Fruit fly (Drosophila melanogaster) whole organism, embryonic: ENCODE results near the gene CG8993.

Source experiments
- Antp ChIP-seq: fragments of 200-800 bp; sonication (Bioruptor generic); optimal IDR thresholded peaks from 3 replicates; lab custom pipeline; 2016; ENCODE audit warnings: missing biosample characterization, missing genetic modification characterization
- Atf-2 ChIP-seq: fragments of 200-800 bp; sonication (Bioruptor generic); optimal IDR thresholded peaks from 2 replicates; lab custom pipeline; 2016; ENCODE audit warnings: missing biosample characterization, missing genetic modification characterization
- CG10147 ChIP-seq: fragments of 200-800 bp; sonication (Bioruptor generic); optimal IDR thresholded peaks from 2 replicates; lab custom pipeline; 2019; ENCODE audit warnings: missing biosample characterization, mild to moderate bottlenecking, missing genetic modification characterization, moderate library complexity
- CG10565 ChIP-seq: fragments of 200-800 bp; sonication (Bioruptor generic); optimal IDR thresholded peaks from 3 replicates; lab custom pipeline; 2016; ENCODE audit warnings: missing biosample characterization, mild to moderate bottlenecking, missing genetic modification characterization
- CG10959 ChIP-seq: fragments of 200-800 bp; sonication (Bioruptor generic); IDR thresholded peaks from 2 replicates; pipeline ENCODE4 v1.3.6; 2022; ENCODE audit warnings: missing biosample characterization, missing genetic modification characterization
- CG12659 ChIP-seq: fragments of 200-800 bp; sonication (Bioruptor generic); optimal IDR thresholded peaks from 3 replicates; lab custom pipeline; 2017; ENCODE audit warnings: mild to moderate bottlenecking, missing biosample characterization, missing genetic modification reagents, missing genetic modification characterization
- CG12942 ChIP-seq: fragments of 200-800 bp; sonication (Bioruptor generic); optimal IDR thresholded peaks from 3 replicates; lab custom pipeline; 2016; ENCODE audit warnings: missing biosample characterization, missing genetic modification characterization
- CG13894 ChIP-seq: fragments of 200-800 bp; sonication (Bioruptor generic); optimal IDR thresholded peaks from 3 replicates; lab custom pipeline; 2018; ENCODE audit warnings: missing biosample characterization, mild to moderate bottlenecking, missing genetic modification characterization, moderate library complexity
- CG14860 ChIP-seq: fragments of 200-800 bp; sonication (Bioruptor generic); IDR thresholded peaks from 3 replicates; pipeline ENCODE4 v1.3.6; 2022; ENCODE audit warnings: missing biosample characterization, missing genetic modification characterization; ENCODE audit not compliant: partially characterized antibody
- CG1792 ChIP-seq: fragments of 200-800 bp; sonication (Bioruptor generic); optimal IDR thresholded peaks from 2 replicates; lab custom pipeline; 2016; ENCODE audit warnings: missing biosample characterization, missing genetic modification characterization
- CG18011 ChIP-seq: fragments of 200-800 bp; sonication (Bioruptor generic); optimal IDR thresholded peaks from 2 replicates; lab custom pipeline; 2017; ENCODE audit warnings: missing biosample characterization, missing genetic modification characterization, mild to moderate bottlenecking, moderate library complexity, missing genotype
- CG2202 ChIP-seq: fragments of 200-800 bp; sonication (Bioruptor generic); optimal IDR thresholded peaks from 2 replicates; lab custom pipeline; 2018; ENCODE audit warnings: missing biosample characterization, mild to moderate bottlenecking, missing genetic modification characterization
- CG30020 ChIP-seq: fragments of 200-800 bp; optimal IDR thresholded peaks from 2 replicates; lab custom pipeline; 2019; ENCODE audit warnings: missing biosample characterization, mild to moderate bottlenecking, missing genetic modification characterization, moderate library complexity
- CG31365 ChIP-seq: fragments of 200-800 bp; sonication (Bioruptor generic); optimal IDR thresholded peaks from 2 replicates; lab custom pipeline; 2018; ENCODE audit warnings: missing biosample characterization, mild to moderate bottlenecking, missing genetic modification characterization
- CG4730 ChIP-seq: fragments of 200-800 bp; sonication (Bioruptor generic); IDR thresholded peaks from 2 replicates; pipeline ENCODE4 v1.3.6; 2022; ENCODE audit warnings: missing biosample characterization, missing genetic modification characterization
- CG5953 ChIP-seq: fragments of 200-800 bp; sonication (Bioruptor generic); IDR thresholded peaks from 2 replicates; pipeline ENCODE4 v1.3.6; 2022; ENCODE audit warnings: missing biosample characterization, missing genetic modification characterization
- CG6654 ChIP-seq: fragments of 200-800 bp; sonication (Bioruptor generic); optimal IDR thresholded peaks from 2 replicates; lab custom pipeline; 2017; ENCODE audit warnings: missing biosample characterization, mild to moderate bottlenecking, missing genetic modification characterization
- CG6689 ChIP-seq: fragments of 200-800 bp; sonication (Bioruptor generic); IDR thresholded peaks from 2 replicates; pipeline ENCODE4 v1.3.6; 2022; ENCODE audit warnings: missing biosample characterization, missing genetic modification characterization
- CG6791 ChIP-seq: fragments of 200-800 bp; sonication (Bioruptor generic); IDR thresholded peaks from 3 replicates; pipeline ENCODE4 v1.3.6; 2022; ENCODE audit warnings: missing biosample characterization, missing genetic modification characterization; ENCODE audit not compliant: partially characterized antibody
- CG7987 ChIP-seq: fragments of 200-800 bp; sonication (Bioruptor generic); optimal IDR thresholded peaks from 2 replicates; lab custom pipeline; 2018; ENCODE audit warnings: missing biosample characterization, mild to moderate bottlenecking, missing genetic modification characterization, moderate library complexity
- CG8290 ChIP-seq, 3 experiments: fragments of 200-800 bp; sonication (Bioruptor generic); optimal IDR thresholded peaks; 2 replicates each; lab custom pipeline; 2016 to 2019; ENCODE audit warnings: missing biosample characterization in 3 of 3, missing genetic modification characterization in 3 of 3, mild to moderate bottlenecking in 2 of 3, moderate library complexity in 1 of 3
- CG8924 ChIP-seq: fragments of 200-800 bp; optimal IDR thresholded peaks from 3 replicates; lab custom pipeline; 2019; ENCODE audit warnings: missing biosample characterization, mild to moderate bottlenecking, missing genetic modification characterization, moderate library complexity
- CG9609 ChIP-seq: fragments of 200-800 bp; sonication (Bioruptor generic); optimal IDR thresholded peaks from 3 replicates; lab custom pipeline; 2016; ENCODE audit warnings: missing biosample characterization, missing genetic modification characterization
- Dip2 ChIP-seq: fragments of 200-800 bp; sonication (Bioruptor generic); IDR thresholded peaks from 2 replicates; pipeline ENCODE4 v1.3.6; 2022; ENCODE audit warnings: missing biosample characterization, missing genetic modification characterization
- H2.0 ChIP-seq: fragments of 200-800 bp; sonication (Bioruptor generic); IDR thresholded peaks from 2 replicates; pipeline ENCODE4 v1.3.6; 2022; ENCODE audit warnings: missing biosample characterization, missing genetic modification characterization
- HLH4C ChIP-seq: fragments of 200-800 bp; sonication (Bioruptor generic); IDR thresholded peaks from 3 replicates; pipeline ENCODE4 v1.3.6; 2022; ENCODE audit warnings: missing biosample characterization, missing genetic modification characterization; ENCODE audit not compliant: partially characterized antibody
- Hmr ChIP-seq: fragments of 200-800 bp; sonication (Bioruptor generic); optimal IDR thresholded peaks from 3 replicates; lab custom pipeline; 2017; ENCODE audit warnings: mild to moderate bottlenecking, missing biosample characterization, missing genetic modification reagents, missing genetic modification characterization
- Hr3 ChIP-seq: fragments of 200-800 bp; sonication (Bioruptor generic); optimal IDR thresholded peaks from 3 replicates; lab custom pipeline; 2016; ENCODE audit warnings: missing biosample characterization, missing genetic modification characterization
- Nf-YA ChIP-seq: fragments of 200-800 bp; sonication (Bioruptor generic); IDR thresholded peaks from 2 replicates; pipeline ENCODE4 v1.3.6; 2022; ENCODE audit warnings: missing biosample characterization, missing genetic modification characterization
- Oli ChIP-seq: fragments of 200-800 bp; sonication (Bioruptor generic); optimal IDR thresholded peaks from 2 replicates; lab custom pipeline; 2018; ENCODE audit warnings: missing biosample characterization, mild to moderate bottlenecking, missing genetic modification characterization, moderate library complexity
- Sry-β ChIP-seq: fragments of 200-800 bp; sonication (Bioruptor generic); optimal IDR thresholded peaks from 2 replicates; lab custom pipeline; 2018; ENCODE audit warnings: missing biosample characterization, mild to moderate bottlenecking, missing genetic modification characterization, moderate library complexity
- Xrp1 ChIP-seq: fragments of 200-800 bp; sonication (Bioruptor generic); IDR thresholded peaks from 2 replicates; pipeline ENCODE4 v1.3.6; 2022; ENCODE audit warnings: missing biosample characterization, missing genetic modification characterization
- crol ChIP-seq: fragments of 200-800 bp; sonication (Bioruptor generic); IDR thresholded peaks from 2 replicates; pipeline ENCODE4 v1.3.6; 2022; ENCODE audit warnings: missing biosample characterization, missing genetic modification characterization
- da ChIP-seq: fragments of 200-800 bp; sonication (Bioruptor generic); optimal IDR thresholded peaks from 2 replicates; lab custom pipeline; 2016; ENCODE audit warnings: missing biosample characterization, missing genetic modification characterization
- dmrt99B ChIP-seq: fragments of 200-800 bp; sonication (Bioruptor generic); optimal IDR thresholded peaks from 2 replicates; lab custom pipeline; 2018; ENCODE audit warnings: missing biosample characterization, mild to moderate bottlenecking, missing genetic modification characterization, moderate library complexity
- ewg ChIP-seq: fragments of 200-800 bp; sonication (Bioruptor generic); optimal IDR thresholded peaks from 3 replicates; lab custom pipeline; 2017; ENCODE audit warnings: mild to moderate bottlenecking, missing biosample characterization, missing genetic modification reagents, missing genetic modification characterization
- gcm2 ChIP-seq: fragments of 200-800 bp; sonication (Bioruptor generic); optimal IDR thresholded peaks from 2 replicates; lab custom pipeline; 2016; ENCODE audit warnings: missing biosample characterization, missing genetic modification characterization
- her ChIP-seq: fragments of 200-800 bp; sonication (Bioruptor generic); optimal IDR thresholded peaks from 2 replicates; lab custom pipeline; 2016; ENCODE audit warnings: missing biosample characterization, missing genetic modification characterization
- ind ChIP-seq: fragments of 200-800 bp; sonication (Bioruptor generic); optimal IDR thresholded peaks from 3 replicates; lab custom pipeline; 2016; ENCODE audit warnings: missing biosample characterization, missing genetic modification characterization
- kni ChIP-seq: fragments of 200-800 bp; sonication (Bioruptor generic); optimal IDR thresholded peaks from 3 replicates; lab custom pipeline; 2017; ENCODE audit warnings: mild to moderate bottlenecking, missing biosample characterization, missing genetic modification reagents, missing genetic modification characterization
- nau ChIP-seq: fragments of 200-800 bp; sonication (Bioruptor generic); optimal IDR thresholded peaks from 3 replicates; lab custom pipeline; 2017; ENCODE audit warnings: missing biosample characterization, mild to moderate bottlenecking, missing genetic modification characterization, missing genetic modification reagents
- nerfin-2 ChIP-seq: fragments of 200-800 bp; sonication (Bioruptor generic); IDR thresholded peaks from 2 replicates; pipeline ENCODE4 v1.3.6; 2022; ENCODE audit warnings: missing biosample characterization, missing genetic modification characterization; ENCODE audit not compliant: partially characterized antibody
- sens ChIP-seq: fragments of 200-800 bp; sonication (Bioruptor generic); peaks from one replicate; lab custom pipeline; 2016; ENCODE audit warnings: missing biosample characterization, missing genetic modification characterization
- ssp ChIP-seq: fragments of 200-800 bp; sonication (Bioruptor generic); IDR thresholded peaks from 2 replicates; pipeline ENCODE4 v1.3.6; 2022; ENCODE audit warnings: missing biosample characterization, missing genetic modification characterization
- stc ChIP-seq: fragments of 200-800 bp; sonication (Bioruptor generic); IDR thresholded peaks from 2 replicates; pipeline ENCODE4 v1.3.6; 2022; ENCODE audit warnings: missing biosample characterization, missing genetic modification characterization
- tio ChIP-seq: fragments of 200-800 bp; sonication (Bioruptor generic); optimal IDR thresholded peaks from 2 replicates; lab custom pipeline; 2017; ENCODE audit warnings: missing biosample characterization, missing genetic modification characterization, inconsistent platforms
- tna ChIP-seq: fragments of 200-800 bp; sonication (Bioruptor generic); IDR thresholded peaks from 2 replicates; pipeline ENCODE4 v1.3.6; 2022; ENCODE audit warnings: missing biosample characterization, missing genetic modification characterization; ENCODE audit not compliant: partially characterized antibody
- wor ChIP-seq: fragments of 200-800 bp; sonication (Bioruptor generic); IDR thresholded peaks from 2 replicates; pipeline ENCODE4 v1.3.6; 2022; ENCODE audit warnings: missing biosample characterization, missing genetic modification characterization
- zfh2 ChIP-seq: fragments of 200-800 bp; sonication (Bioruptor generic); optimal IDR thresholded peaks from 2 replicates; lab custom pipeline; 2016; ENCODE audit warnings: missing biosample characterization, missing genetic modification characterization

CG8993 gene

dm6 chr3L:2417399-2418040 lies 45.5 kb downstream of the CG8993 start (continued):
- TF ChIP-seq ind (GFP tag; lab: Kevin White, UChicago) (peak; percentile 69), CG7987 (peak; percentile 15), HLH4C (GFP tag; lab: Robert Waterston, UW) (no peak), CG14860 (no peak), wor (peak; percentile 39; the same call in 1 of the 2 replicates), tna (GFP tag; lab: Robert Waterston, UW) (no peak), CG2202 (tag; lab: Kevin White, UChicago) (peak; percentile 9), CG9609 (no peak), CG12942 (peak; percentile 53), tio (GFP tag; lab: Kevin White, UChicago) (peak; percentile 75), Antp (peak; percentile 11), Hmr (GFP tag; lab: Kevin White, UChicago) (peak; percentile 78), nerfin-2 (GFP tag; lab: Robert Waterston, UW) (no peak), sens (peak; percentile 77), Xrp1 (peak; percentile 71), crol (GFP tag; lab: Robert Waterston, UW) (no peak), nau (peak; percentile 73), CG12659 (GFP tag; lab: Kevin White, UChicago) (peak; percentile 79), CG6689 (peak; percentile 61), CG8924 (tag; lab: Kevin White, UChicago) (peak; percentile 83), CG6654 (GFP tag; lab: Kevin White, UChicago) (peak; percentile 34), CG10565 (GFP tag; lab: Kevin White, UChicago) (no peak), CG6791 (GFP tag; lab: Robert Waterston, UW) (no peak), CG4730 (no peak), Nf-YA (GFP tag; lab: Robert Waterston, UW) (no peak), da (GFP tag; lab: Kevin White, UChicago) (no peak), Hr3 (peak; percentile 75), CG18011 (GFP tag; lab: Kevin White, UChicago) (no peak), kni (no peak), ssp (GFP tag; lab: Robert Waterston, UW) (peak; percentile 33; the same call in 1 of the 2 replicates), CG8290 (GFP tag; optimal IDR thresholded peaks at IDR 0.05; lab: Kevin White, UChicago) (no peak), CG8290 (tag; optimal IDR thresholded peaks at IDR 0.05; lab: Kevin White, UChicago) (peak in 1 of 2 experiments; percentile 3), ewg (GFP tag; lab: Kevin White, UChicago) (peak; percentile 57), CG30020 (tag; lab: Kevin White, UChicago) (peak; percentile 32), Sry-β (GFP tag; lab: Kevin White, UChicago) (no peak), CG10147 (peak; percentile 83), CG31365 (tag; lab: Kevin White, UChicago) (no peak), stc (GFP tag; lab: Robert Waterston, UW) (peak; percentile 48; the same call in 1 of the 2 replicates), H2.0 (GFP tag; lab: Robert Waterston, UW) (0 out of 2 replicates have a peak, but pooled peaks have one; percentile 24), Atf-2 (GFP tag; lab: Kevin White, UChicago) (no peak), Oli (tag; lab: Kevin White, UChicago) (peak; percentile 88), her (GFP tag; lab: Kevin White, UChicago) (no peak), Dip2 (GFP tag; lab: Robert Waterston, UW) (no peak), CG1792 (GFP tag; lab: Kevin White, UChicago) (no peak), CG13894 (tag; lab: Kevin White, UChicago) (no peak), zfh2 (GFP tag; lab: Kevin White, UChicago) (peak; percentile 1), dmrt99B (tag; lab: Kevin White, UChicago) (peak; percentile 89), CG5953 (GFP tag; lab: Robert Waterston, UW) (no peak), CG10959 (GFP tag; lab: Robert Waterston, UW) (no peak), gcm2 (peak; percentile 25)
